Worm (Caenorhabditis elegans) whole organism, L3 larva: Measurements from ENCODE around the gene emb-1.

ENCODE experiments used
- ZK546.5 ChIP-seq: sonication (generic microtip); optimal IDR thresholded peaks from 2 replicates; lab custom pipeline; 2017; ENCODE audit warnings: missing biosample characterization, missing genetic modification characterization
- aly-2 ChIP-seq: fragments of 150-350 bp; optimal IDR thresholded peaks from 2 replicates; lab custom pipeline; 2014; ENCODE audit warnings: missing biosample characterization, missing genetic modification characterization
- ama-1 ChIP-seq: fragments of 150-350 bp; optimal IDR thresholded peaks from 2 replicates; lab custom pipeline; 2018
- ceh-16 ChIP-seq: sonication (generic microtip); optimal IDR thresholded peaks from 2 replicates; lab custom pipeline; 2017; ENCODE audit warnings: missing biosample characterization, missing genetic modification characterization
- ceh-28 ChIP-seq: fragments of 150-350 bp; optimal IDR thresholded peaks from 2 replicates; lab custom pipeline; 2014; ENCODE audit warnings: missing biosample characterization, missing genetic modification reagents, missing genetic modification characterization
- ceh-82 ChIP-seq: fragments of 150-350 bp; optimal IDR thresholded peaks from 2 replicates; lab custom pipeline; 2014; ENCODE audit warnings: missing biosample characterization, missing genetic modification characterization
- daf-12 ChIP-seq: fragments of 150-350 bp; optimal IDR thresholded peaks from 2 replicates; lab custom pipeline; 2014; ENCODE audit warnings: missing biosample characterization, missing genetic modification reagents, missing genetic modification characterization
- egl-27 ChIP-seq: sonication (generic microtip); optimal IDR thresholded peaks from 4 replicates; lab custom pipeline; 2017; ENCODE audit warnings: missing biosample characterization, missing genetic modification reagents, missing genetic modification characterization
- egl-5 ChIP-seq: fragments of 150-350 bp; optimal IDR thresholded peaks from 2 replicates; lab custom pipeline; 2017; ENCODE audit warnings: missing biosample characterization, missing genetic modification reagents, missing genetic modification characterization, inconsistent platforms
- elt-1 ChIP-seq: fragments of 150-350 bp; optimal IDR thresholded peaks from 2 replicates; lab custom pipeline; 2014; ENCODE audit warnings: missing biosample characterization, missing genetic modification characterization
- elt-2 ChIP-seq: sonication (generic microtip); optimal IDR thresholded peaks from 2 replicates; lab custom pipeline; 2016; ENCODE audit warnings: missing genetic modification reagents, mild to moderate bottlenecking, missing genetic modification characterization, missing compliant biosample characterization
- elt-3 ChIP-seq, 3 experiments: fragments of 150-350 bp in 1 of 3; sonication (generic microtip) in 2 of 3; optimal IDR thresholded peaks; 2 replicates in 2 of 3; 4 replicates in 1 of 3; lab custom pipeline; 2014 to 2017; ENCODE audit warnings: missing biosample characterization in 3 of 3, missing genetic modification characterization in 3 of 3
- eor-1 ChIP-seq, 2 experiments: fragments of 150-350 bp; optimal IDR thresholded peaks; 2 replicates each; lab custom pipeline; 2014 to 2018; ENCODE audit warnings: missing biosample characterization in 2 of 2, missing genetic modification characterization in 2 of 2
- fkh-10 ChIP-seq: sonication (generic microtip); optimal IDR thresholded peaks from 2 replicates; lab custom pipeline; 2017; ENCODE audit warnings: missing biosample characterization, missing genetic modification reagents, missing genetic modification characterization
- fkh-2 ChIP-seq: fragments of 150-350 bp; optimal IDR thresholded peaks from 2 replicates; lab custom pipeline; 2014; ENCODE audit warnings: missing biosample characterization, missing genetic modification reagents, missing genetic modification characterization
- hmg-11 ChIP-seq: sonication (generic microtip); optimal IDR thresholded peaks from 2 replicates; lab custom pipeline; 2016; ENCODE audit warnings: missing genetic modification characterization, missing compliant biosample characterization
- jun-1 ChIP-seq: fragments of 150-350 bp; optimal IDR thresholded peaks from 2 replicates; lab custom pipeline; 2014; ENCODE audit warnings: missing biosample characterization, missing genetic modification reagents, missing genetic modification characterization
- lin-15B ChIP-seq: fragments of 150-350 bp; optimal IDR thresholded peaks from 2 replicates; lab custom pipeline; 2014; ENCODE audit warnings: missing biosample characterization, missing genetic modification characterization
- lin-39 ChIP-seq: fragments of 150-350 bp; optimal IDR thresholded peaks from 2 replicates; lab custom pipeline; 2018; ENCODE audit warnings: missing biosample characterization, missing genetic modification reagents, missing genetic modification characterization
- lsy-12 ChIP-seq: sonication (generic microtip); optimal IDR thresholded peaks from 2 replicates; lab custom pipeline; 2016; ENCODE audit warnings: mild to moderate bottlenecking, missing genetic modification characterization, missing compliant biosample characterization
- nhr-11 ChIP-seq: fragments of 150-350 bp; optimal IDR thresholded peaks from 2 replicates; lab custom pipeline; 2014; ENCODE audit warnings: missing biosample characterization, missing genetic modification characterization
- nhr-12 ChIP-seq: fragments of 150-350 bp; optimal IDR thresholded peaks from 2 replicates; lab custom pipeline; 2014; ENCODE audit warnings: missing biosample characterization, missing genetic modification characterization
- nhr-23 ChIP-seq: fragments of 150-350 bp; optimal IDR thresholded peaks from 2 replicates; lab custom pipeline; 2014; ENCODE audit warnings: missing biosample characterization, missing genetic modification reagents, missing genetic modification characterization
- nhr-28 ChIP-seq: fragments of 150-350 bp; optimal IDR thresholded peaks from 2 replicates; lab custom pipeline; 2014; ENCODE audit warnings: missing biosample characterization, missing genetic modification characterization
- nhr-43 ChIP-seq: sonication (generic microtip); optimal IDR thresholded peaks from 2 replicates; lab custom pipeline; 2016; ENCODE audit warnings: mild to moderate bottlenecking, missing genetic modification characterization, missing compliant biosample characterization; ENCODE audit not compliant: poor library complexity, severe bottlenecking
- nhr-67 ChIP-seq: fragments of 150-350 bp; optimal IDR thresholded peaks from 2 replicates; lab custom pipeline; 2014; ENCODE audit warnings: missing biosample characterization, missing genetic modification characterization
- nhr-76 ChIP-seq: fragments of 150-350 bp; sonication (generic microtip); optimal IDR thresholded peaks from 5 replicates; lab custom pipeline; 2014; ENCODE audit warnings: missing biosample characterization, missing genetic modification characterization
- pha-4 ChIP-seq: fragments of 150-350 bp; optimal IDR thresholded peaks from 2 replicates; lab custom pipeline; 2014; ENCODE audit warnings: missing biosample characterization, missing genetic modification reagents, missing genetic modification characterization
- pqm-1 ChIP-seq: fragments of 150-350 bp; optimal IDR thresholded peaks from 2 replicates; lab custom pipeline; 2017; ENCODE audit warnings: missing biosample characterization, missing genetic modification characterization, inconsistent platforms
- skn-1 ChIP-seq: fragments of 150-350 bp; optimal IDR thresholded peaks from 2 replicates; lab custom pipeline; 2014; ENCODE audit warnings: missing biosample characterization, missing genetic modification characterization
- tbx-2 ChIP-seq: sonication (generic microtip); optimal IDR thresholded peaks from 2 replicates; lab custom pipeline; 2016; ENCODE audit warnings: mild to moderate bottlenecking, missing genetic modification characterization, missing compliant biosample characterization
- unc-62 ChIP-seq: fragments of 150-350 bp; sonication (generic microtip); optimal IDR thresholded peaks from 4 replicates; lab custom pipeline; 2014; ENCODE audit warnings: missing biosample characterization, missing genetic modification reagents, missing genetic modification characterization
- ztf-11 ChIP-seq: fragments of 150-350 bp; optimal IDR thresholded peaks from 2 replicates; lab custom pipeline; 2014; ENCODE audit warnings: missing biosample characterization, missing genetic modification characterization
- ztf-4 ChIP-seq: fragments of 150-350 bp; optimal IDR thresholded peaks from 2 replicates; lab custom pipeline; 2014; ENCODE audit warnings: missing biosample characterization, missing genetic modification characterization

emb-1 gene

DNA sequence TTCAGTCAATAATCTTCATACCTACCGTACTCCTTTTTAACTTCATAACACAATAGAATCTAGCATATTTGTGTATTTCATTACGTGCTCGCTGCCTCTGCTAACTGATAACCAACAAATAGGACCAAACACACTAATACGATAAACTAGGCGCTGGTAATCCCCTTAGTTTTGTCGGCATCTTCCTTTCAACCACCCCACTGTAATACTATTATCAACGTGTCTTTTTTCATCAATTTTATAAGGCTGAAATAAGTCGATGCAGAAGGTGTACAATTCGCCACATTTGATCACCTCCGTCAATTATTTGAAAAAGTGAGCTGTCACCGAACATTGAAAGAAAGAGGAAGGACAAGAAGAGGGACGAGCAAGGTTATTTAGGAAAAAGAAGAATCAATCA lies 25.8 kb upstream of the emb-1 start:
- no peak for TF ChIP-seq fkh-10 (GFP tag; lab: Kevin White, UChicago)
- no peak for TF ChIP-seq eor-1 (tag; optimal IDR thresholded peaks at IDR 0.05; lab: Kevin White, UChicago)
- no peak for TF ChIP-seq tbx-2
- TF ChIP-seq nhr-12 (tag; lab: Kevin White, UChicago), result no peak
- TF ChIP-seq ztf-4 (tag; lab: Kevin White, UChicago), result no peak
- peak; percentile 52 for TF ChIP-seq elt-2 (tag; lab: Kevin White, UChicago)
- no peak for TF ChIP-seq nhr-43 (tag; lab: Kevin White, UChicago)
- TF ChIP-seq, all 47 proteins: peak for 1

DNA sequence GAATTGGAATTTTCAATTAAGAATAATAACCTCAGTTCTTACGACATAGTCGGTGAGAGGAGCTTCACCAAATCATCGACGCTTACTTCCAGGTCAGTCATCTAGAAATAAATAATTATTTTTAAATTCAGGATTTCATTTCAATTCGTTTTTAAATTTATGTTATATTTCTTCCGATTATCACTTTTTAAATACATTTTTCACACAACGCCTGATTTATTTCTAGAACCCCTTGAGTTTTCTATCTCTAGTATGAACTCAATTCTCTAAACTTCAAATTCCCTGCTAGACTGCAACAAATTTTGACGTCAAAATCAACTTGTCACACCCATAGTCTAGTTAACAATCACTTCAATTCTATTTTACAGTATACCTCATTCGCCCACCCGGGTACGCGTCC lies 23.8 kb upstream of the emb-1 start, which contains the start of gene Y54H5A.2:
Gene Y54H5A.2 (minus strand): TSS at position 101 of the 400 bp plus-strand sequence.
- TF ChIP-seq lsy-12 (tag; lab: Kevin White, UChicago) (no peak), ceh-82 (tag; lab: Kevin White, UChicago) (no peak), elt-1 (no peak), jun-1 (no peak), egl-5 (tag; lab: Kevin White, UChicago) (no peak), ztf-4 (tag; lab: Kevin White, UChicago) (no peak), nhr-67 (no peak), ama-1 (no peak), ztf-11 (tag; lab: Kevin White, UChicago) (no peak), nhr-76 (no peak), ZK546.5 (tag; lab: Kevin White, UChicago) (no peak), tbx-2 (no peak), nhr-28 (no peak)
- TF ChIP-seq, all 47 proteins: peak for 0

DNA sequence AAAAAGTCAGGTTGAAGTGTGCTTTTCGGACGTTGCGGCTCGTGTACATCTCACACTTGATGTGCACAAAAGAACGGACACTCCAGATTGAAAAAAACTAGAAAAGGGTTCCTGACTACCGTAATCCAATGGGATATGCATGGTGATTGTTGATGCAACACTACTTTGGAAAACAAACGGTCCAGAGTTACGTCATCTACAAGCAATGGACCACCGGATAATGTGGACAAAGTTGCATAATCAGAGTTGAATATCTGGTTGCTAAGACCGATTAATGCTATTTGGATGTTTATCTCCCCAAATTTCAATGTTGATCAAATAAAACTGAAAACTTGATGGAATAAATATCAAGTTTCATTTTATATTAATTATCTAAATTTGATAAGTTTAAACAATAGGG lies 23.2 kb upstream of the emb-1 start:
- no peak for TF ChIP-seq ZK546.5 (tag; lab: Kevin White, UChicago)
- TF ChIP-seq nhr-23 (tag; lab: Kevin White, UChicago), result no peak
- no peak for TF ChIP-seq jun-1
- TF ChIP-seq ceh-28 (tag; lab: Kevin White, UChicago), result no peak
- TF ChIP-seq nhr-11, result no peak
- no peak for TF ChIP-seq skn-1 (tag; lab: Kevin White, UChicago)
- no peak for TF ChIP-seq ztf-4 (tag; lab: Kevin White, UChicago)
- no peak for TF ChIP-seq ceh-16 (tag; lab: Kevin White, UChicago)
- no peak for TF ChIP-seq nhr-12 (tag; lab: Kevin White, UChicago)
- no peak for TF ChIP-seq ama-1
- no peak for TF ChIP-seq pqm-1
- TF ChIP-seq egl-5 (tag; lab: Kevin White, UChicago), result no peak
- no peak for TF ChIP-seq lsy-12 (tag; lab: Kevin White, UChicago)
- TF ChIP-seq daf-12 (tag; lab: Kevin White, UChicago), result no peak
- TF ChIP-seq unc-62 (GFP tag; lab: Kevin White, UChicago), result no peak
- TF ChIP-seq fkh-10 (GFP tag; lab: Kevin White, UChicago), result no peak
- TF ChIP-seq, all 47 proteins: peak for 0

DNA sequence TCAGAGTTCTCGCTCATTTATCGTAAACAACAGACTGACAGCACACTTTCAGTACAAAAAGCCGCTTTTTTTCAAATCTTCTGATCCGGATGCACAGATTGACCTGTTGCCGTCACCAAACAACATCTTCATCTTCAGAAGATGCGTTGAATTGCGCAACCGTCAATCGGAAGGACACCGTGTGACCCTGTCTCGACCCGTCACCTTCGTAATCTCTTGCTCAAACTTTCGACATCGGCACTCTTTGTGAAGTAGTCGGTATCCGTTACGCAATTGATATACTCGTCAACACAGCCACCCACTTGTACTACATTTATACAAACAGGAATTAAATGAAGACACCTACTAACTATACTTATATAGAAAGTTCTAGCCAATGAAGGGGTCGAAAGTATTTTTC lies 22.3 kb upstream of the emb-1 start:
- no peak for TF ChIP-seq fkh-2 (tag; lab: Kevin White, UChicago)
- TF ChIP-seq nhr-11, result no peak
- TF ChIP-seq, all 47 proteins: peak for 0

DNA sequence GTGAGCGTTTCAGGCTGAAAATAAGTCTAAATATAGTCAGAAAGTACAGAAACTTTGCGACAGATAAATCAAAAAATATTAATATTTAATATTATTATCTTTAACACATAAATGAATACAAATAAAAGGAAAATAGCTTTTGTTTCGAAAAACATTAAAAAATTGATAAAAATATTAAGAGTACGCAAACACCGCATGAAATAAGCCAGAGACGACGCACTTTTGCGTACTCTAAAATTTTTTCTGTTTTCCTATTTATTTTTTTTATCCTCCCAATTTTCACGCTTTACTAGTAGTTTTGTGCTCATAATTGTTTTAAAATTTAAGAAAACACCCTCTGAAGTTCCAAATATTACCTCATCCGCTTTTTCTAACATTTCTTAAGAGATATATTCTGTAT lies 20.1 kb upstream of the emb-1 start, which contains the start of the genes rbm-42 and grwd-1:
Gene rbm-42 (minus strand): TSS at position 93 of the 400 bp plus-strand sequence.
Gene grwd-1 (plus strand): TSS at position 328 of the 400 bp plus-strand sequence.
- TF ChIP-seq nhr-76, result no peak
- peak; percentile 76 for TF ChIP-seq pha-4 (tag; lab: Kevin White, UChicago)
- peak; percentile 26 for TF ChIP-seq lin-15B (tag; lab: Kevin White, UChicago)

DNA sequence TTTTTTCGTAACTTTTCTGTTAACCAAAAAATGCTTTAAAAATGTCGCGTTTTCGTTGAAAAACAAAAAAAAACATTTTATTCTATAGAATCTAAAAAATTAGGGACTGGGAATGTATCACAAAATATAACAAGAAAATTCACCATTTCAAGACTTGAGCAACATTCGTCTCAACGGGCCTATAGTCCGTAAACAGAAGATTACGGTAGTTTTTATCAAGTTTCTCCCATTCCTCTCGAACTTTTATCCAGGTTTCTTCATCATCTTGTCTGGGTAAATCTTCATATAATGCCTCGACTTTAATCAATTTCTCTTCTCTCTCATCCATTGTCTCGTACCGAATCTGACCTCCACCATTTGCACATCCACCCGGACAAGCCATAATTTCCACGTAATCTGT lies 17.8 kb upstream of the emb-1 start:
- TF ChIP-seq nhr-43 (tag; lab: Kevin White, UChicago), result no peak
- TF ChIP-seq elt-3 (tag; optimal IDR thresholded peaks at IDR 0.05; lab: Kevin White, UChicago), result no peak
- no peak for TF ChIP-seq pqm-1
- TF ChIP-seq ceh-16 (tag; lab: Kevin White, UChicago), result no peak
- TF ChIP-seq aly-2, result no peak
- TF ChIP-seq daf-12 (tag; lab: Kevin White, UChicago), result no peak
- no peak for TF ChIP-seq ZK546.5 (tag; lab: Kevin White, UChicago)
- TF ChIP-seq ceh-28 (tag; lab: Kevin White, UChicago), result no peak
- TF ChIP-seq tbx-2, result no peak
- no peak for TF ChIP-seq elt-2 (tag; lab: Kevin White, UChicago)
- no peak for TF ChIP-seq pha-4 (tag; lab: Kevin White, UChicago)
- no peak for TF ChIP-seq lin-39 (tag; lab: Kevin White, UChicago)
- no peak for TF ChIP-seq egl-27 (tag; lab: Kevin White, UChicago)
- TF ChIP-seq fkh-10 (GFP tag; lab: Kevin White, UChicago), result no peak
- TF ChIP-seq hmg-11 (tag; lab: Kevin White, UChicago), result no peak
- TF ChIP-seq skn-1 (tag; lab: Kevin White, UChicago), result no peak
- TF ChIP-seq, all 47 proteins: peak for 0
